Worm (Caenorhabditis elegans) whole organism, mixed stage, embryonic: ENCODE data around the gene T27E4.5.

Source experiments
- bed-3 ChIP-seq: fragments of 200-800 bp; sonication (Bioruptor generic); optimal IDR thresholded peaks from 3 replicates; lab custom pipeline; 2018; ENCODE audit warnings: mild to moderate bottlenecking, missing genetic modification characterization, moderate library complexity, missing compliant biosample characterization
- ceh-39 ChIP-seq: fragments of 150-350 bp; optimal IDR thresholded peaks from 2 replicates; lab custom pipeline; 2014; ENCODE audit warnings: missing biosample characterization, missing genetic modification characterization
- ceh-43 ChIP-seq: fragments of 200-800 bp; sonication (Bioruptor generic); optimal IDR thresholded peaks from 2 replicates; lab custom pipeline; 2018; ENCODE audit warnings: mild to moderate bottlenecking, missing genetic modification characterization, moderate library complexity, missing compliant biosample characterization
- ces-1 ChIP-seq: fragments of 150-350 bp; optimal IDR thresholded peaks from 2 replicates; lab custom pipeline; 2014; ENCODE audit warnings: missing biosample characterization, missing genetic modification reagents, missing genetic modification characterization
- drap-1 ChIP-seq: fragments of 200-800 bp; sonication (Bioruptor generic); optimal IDR thresholded peaks from 3 replicates; lab custom pipeline; 2018; ENCODE audit warnings: mild to moderate bottlenecking, missing genetic modification characterization, missing compliant biosample characterization
- elt-1 ChIP-seq: sonication (generic microtip); optimal IDR thresholded peaks from 2 replicates; lab custom pipeline; 2017; ENCODE audit warnings: missing genetic modification characterization, mild to moderate bottlenecking, missing compliant biosample characterization, antibody characterized with exemption, moderate library complexity, borderline replicate concordance; ENCODE audit not compliant: insufficient read depth
- elt-3 ChIP-seq: fragments of 150-350 bp; optimal IDR thresholded peaks from 2 replicates; lab custom pipeline; 2014; ENCODE audit warnings: missing biosample characterization, missing genetic modification characterization
- flh-1 ChIP-seq: fragments of 200-800 bp; sonication (Bioruptor generic); optimal IDR thresholded peaks from 2 replicates; lab custom pipeline; 2018; ENCODE audit warnings: mild to moderate bottlenecking, missing genetic modification characterization, moderate library complexity, missing compliant biosample characterization
- ham-2 ChIP-seq: fragments of 200-800 bp; sonication (Bioruptor generic); optimal IDR thresholded peaks from 2 replicates; lab custom pipeline; 2018; ENCODE audit warnings: mild to moderate bottlenecking, missing genetic modification characterization, missing compliant biosample characterization
- hlh-1 ChIP-seq: fragments of 150-350 bp; optimal IDR thresholded peaks from 2 replicates; lab custom pipeline; 2014; ENCODE audit warnings: missing biosample characterization, missing genetic modification reagents, missing genetic modification characterization
- lin-13 ChIP-seq: fragments of 150-350 bp; optimal IDR thresholded peaks from 2 replicates; lab custom pipeline; 2014; ENCODE audit warnings: missing biosample characterization, missing genetic modification characterization
- lin-32 ChIP-seq: fragments of 200-800 bp; sonication (Bioruptor generic); optimal IDR thresholded peaks from 2 replicates; lab custom pipeline; 2018; ENCODE audit warnings: mild to moderate bottlenecking, missing genetic modification characterization, missing compliant biosample characterization
- lsy-2 ChIP-seq: fragments of 150-350 bp; optimal IDR thresholded peaks from 2 replicates; lab custom pipeline; 2014; ENCODE audit warnings: missing biosample characterization, missing genetic modification characterization
- mep-1 ChIP-seq: fragments of 150-350 bp; optimal IDR thresholded peaks from 2 replicates; lab custom pipeline; 2017; ENCODE audit warnings: missing biosample characterization, missing genetic modification reagents, missing genetic modification characterization, inconsistent platforms
- mls-2 ChIP-seq: sonication (generic microtip); optimal IDR thresholded peaks from 2 replicates; lab custom pipeline; 2016; ENCODE audit warnings: mild to moderate bottlenecking, missing genetic modification characterization, moderate library complexity, missing compliant biosample characterization
- nhr-2 ChIP-seq: fragments of 150-350 bp; optimal IDR thresholded peaks from 2 replicates; lab custom pipeline; 2014; ENCODE audit warnings: missing biosample characterization, missing genetic modification characterization
- nhr-237 ChIP-seq: fragments of 150-350 bp; optimal IDR thresholded peaks from 2 replicates; lab custom pipeline; 2014; ENCODE audit warnings: missing biosample characterization, missing genetic modification characterization
- nhr-28 ChIP-seq: fragments of 150-350 bp; optimal IDR thresholded peaks from 2 replicates; lab custom pipeline; 2014; ENCODE audit warnings: missing biosample characterization, missing genetic modification characterization
- nhr-76 ChIP-seq: sonication (generic microtip); optimal IDR thresholded peaks from 2 replicates; lab custom pipeline; 2017; ENCODE audit warnings: missing biosample characterization, missing genetic modification characterization
- pha-4 ChIP-seq: fragments of 150-350 bp; optimal IDR thresholded peaks from 2 replicates; lab custom pipeline; 2018; ENCODE audit warnings: missing biosample characterization, missing genetic modification reagents, missing genetic modification characterization
- sem-2 ChIP-seq: fragments of 200-800 bp; sonication (Bioruptor generic); optimal IDR thresholded peaks from 2 replicates; lab custom pipeline; 2018; ENCODE audit warnings: mild to moderate bottlenecking, missing genetic modification characterization, missing compliant biosample characterization
- snpc-4 ChIP-seq: fragments of 150-350 bp; optimal IDR thresholded peaks from 2 replicates; lab custom pipeline; 2014; ENCODE audit warnings: missing biosample characterization, missing genetic modification characterization
- sptf-1 ChIP-seq: sonication (generic microtip); optimal IDR thresholded peaks from 2 replicates; lab custom pipeline; 2017; ENCODE audit warnings: mild to moderate bottlenecking, missing genetic modification characterization, moderate library complexity, missing compliant biosample characterization
- tbx-8 ChIP-seq: fragments of 200-800 bp; sonication (Bioruptor generic); optimal IDR thresholded peaks from 2 replicates; lab custom pipeline; 2018; ENCODE audit warnings: mild to moderate bottlenecking, missing genetic modification characterization, moderate library complexity, missing compliant biosample characterization
- unc-120 ChIP-seq: sonication (generic microtip); optimal IDR thresholded peaks from 2 replicates; lab custom pipeline; 2017; ENCODE audit warnings: missing genetic modification characterization, missing compliant biosample characterization; ENCODE audit not compliant: poor library complexity, severe bottlenecking
- unc-62 ChIP-seq: fragments of 150-350 bp; optimal IDR thresholded peaks from 2 replicates; lab custom pipeline; 2014; ENCODE audit warnings: missing biosample characterization, missing genetic modification reagents, missing genetic modification characterization
- zip-8 ChIP-seq: fragments of 150-350 bp; optimal IDR thresholded peaks from 2 replicates; lab custom pipeline; 2014; ENCODE audit warnings: missing biosample characterization, missing genetic modification characterization

T27E4.5 gene

DNA sequence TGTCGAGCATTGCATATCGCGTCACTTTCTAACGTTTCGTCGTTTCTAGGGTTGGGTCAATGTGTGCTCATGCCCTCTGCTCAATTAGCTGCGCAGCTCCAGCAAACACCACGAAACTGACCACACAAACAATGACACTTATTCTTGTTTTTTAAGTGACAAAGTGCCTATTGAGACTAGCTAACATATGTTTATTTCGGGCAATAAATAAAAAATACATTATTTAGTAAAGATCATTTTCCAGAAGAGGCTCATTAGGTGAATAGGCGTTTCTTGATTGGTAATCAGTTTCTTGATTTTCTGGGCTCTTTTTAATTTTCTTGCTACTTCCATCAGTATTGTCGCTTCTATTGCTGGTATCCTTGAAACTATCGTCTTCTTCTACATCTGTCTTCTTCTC, at the start of gene T27E4.5:
Gene T27E4.5 (minus strand): TSS at position 101 of the 400 bp plus-strand sequence.
- TF ChIP-seq snpc-4 (tag; lab: Kevin White, UChicago) (no peak), nhr-76 (tag; lab: Kevin White, UChicago) (no peak), bed-3 (GFP tag; lab: Kevin White, UChicago) (no peak), unc-120 (no peak), ceh-43 (no peak), mep-1 (no peak), tbx-8 (GFP tag; lab: Kevin White, UChicago) (no peak), ceh-39 (tag; lab: Kevin White, UChicago) (no peak), hlh-1 (tag; lab: Kevin White, UChicago) (no peak)
- TF ChIP-seq, all 35 proteins: peak for 0

DNA sequence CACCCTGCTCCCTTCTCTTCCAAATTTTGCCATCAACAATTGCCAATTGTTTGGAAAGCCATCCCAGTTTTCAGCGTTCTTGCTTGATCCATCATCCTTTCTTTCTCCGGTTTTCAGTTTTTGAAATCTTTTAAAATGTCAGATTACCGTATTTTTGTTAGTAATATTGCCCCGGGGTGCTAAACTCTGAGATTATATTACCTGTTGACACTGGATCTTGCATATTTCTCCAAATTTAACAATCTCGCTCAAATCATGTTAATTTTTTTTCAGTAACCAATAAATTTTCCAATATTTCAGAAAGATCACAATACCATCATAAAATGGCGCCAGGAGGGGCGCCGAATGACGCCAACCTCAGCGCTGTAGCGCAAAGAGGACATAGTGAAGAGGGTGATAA, 42.9 kb upstream of the T27E4.5 start, which contains the start of gene F21C10.7:
Gene F21C10.7 (plus strand): TSS at position 301 of the 400 bp plus-strand sequence.
- no peak for TF ChIP-seq bed-3 (GFP tag; lab: Kevin White, UChicago)
- no peak for TF ChIP-seq snpc-4 (tag; lab: Kevin White, UChicago)
- no peak for TF ChIP-seq flh-1
- TF ChIP-seq tbx-8 (GFP tag; lab: Kevin White, UChicago) = no peak
- TF ChIP-seq mep-1 = no peak
- no peak for TF ChIP-seq nhr-76 (tag; lab: Kevin White, UChicago)
- TF ChIP-seq lsy-2 (tag; lab: Kevin White, UChicago) = no peak
- TF ChIP-seq zip-8 = no peak
- TF ChIP-seq drap-1 (GFP tag; lab: Kevin White, UChicago) = no peak
- TF ChIP-seq nhr-2 (tag; lab: Kevin White, UChicago) = no peak
- TF ChIP-seq sem-2 (GFP tag; lab: Kevin White, UChicago) = no peak

DNA sequence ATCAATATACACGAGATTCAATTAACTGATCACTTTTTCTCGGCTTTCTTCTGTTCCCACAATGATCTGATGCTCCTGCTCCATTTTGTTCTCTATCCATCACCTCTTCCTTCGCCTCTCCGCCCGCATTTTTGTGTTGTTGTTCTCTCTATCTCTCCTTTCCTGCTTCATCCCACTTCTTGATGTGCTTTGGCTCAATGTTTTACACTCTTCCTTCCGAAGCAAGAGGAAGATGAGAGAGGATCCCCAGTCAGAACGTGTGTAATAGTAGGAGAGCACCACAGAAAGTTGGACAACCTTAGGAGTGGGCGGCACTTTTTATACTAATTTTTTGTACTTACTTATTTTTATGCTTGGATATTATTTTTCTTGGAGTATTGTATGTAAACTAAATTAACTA, 42.4 kb upstream of the T27E4.5 start:
- TF ChIP-seq hlh-1 (tag; lab: Kevin White, UChicago) (peak; percentile 43), ham-2 (GFP tag; lab: Kevin White, UChicago) (no peak), unc-120 (peak; percentile 97), pha-4 (no peak), flh-1 (no peak), nhr-76 (tag; lab: Kevin White, UChicago) (no peak)

DNA sequence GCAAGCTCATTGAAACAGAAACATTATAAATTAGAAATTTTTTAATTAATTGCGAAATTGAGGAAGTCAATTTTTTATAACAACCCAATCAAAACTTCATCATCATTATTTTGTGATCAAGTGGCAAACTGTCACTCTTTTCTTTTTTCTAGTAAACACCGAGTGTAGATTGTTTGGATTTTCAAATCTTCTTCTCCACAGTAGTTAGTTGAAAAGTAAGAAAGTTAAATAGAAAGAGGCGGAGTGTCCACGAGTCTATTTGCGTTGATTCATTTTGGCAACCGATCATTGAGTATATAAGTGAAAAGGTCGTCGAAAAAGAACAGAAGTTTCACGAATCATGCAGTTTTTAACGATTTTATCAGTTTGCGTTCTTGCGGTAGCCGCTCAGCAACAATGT, 39.7 kb upstream of the T27E4.5 start, which contains the start of gene pqn-31:
Gene pqn-31 (plus strand): TSS at position 301 of the 400 bp plus-strand sequence.
- TF ChIP-seq elt-3 (tag; lab: Kevin White, UChicago) (no peak), bed-3 (GFP tag; lab: Kevin White, UChicago) (no peak)

DNA sequence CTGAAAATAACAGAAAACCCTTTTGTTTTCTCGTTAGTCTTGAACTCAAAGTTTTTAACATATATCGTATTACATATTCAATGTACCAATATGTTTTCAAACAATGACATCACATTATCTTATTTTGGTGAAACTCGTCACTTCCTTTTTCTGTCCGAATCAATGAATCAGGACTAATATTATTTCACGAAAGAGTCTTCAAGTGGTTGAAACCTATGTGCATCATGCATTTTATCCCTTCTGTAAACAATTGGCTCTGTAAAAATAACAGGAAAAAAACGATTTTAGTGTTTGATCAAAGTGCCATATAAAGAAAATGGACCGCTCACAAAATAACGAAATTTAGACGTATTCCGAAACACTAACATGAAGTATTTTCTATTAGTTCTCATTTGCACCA, 38.6 kb upstream of the T27E4.5 start, which contains the start of gene F21C10.18:
Gene F21C10.18 (plus strand): TSS at position 301 of the 400 bp plus-strand sequence.
- TF ChIP-seq nhr-28 (tag; lab: Kevin White, UChicago) (no peak), lin-13 (tag; lab: Kevin White, UChicago) (no peak), pha-4 (no peak), flh-1 (no peak), elt-1 (tag; lab: Kevin White, UChicago) (no peak), mls-2 (tag; lab: Kevin White, UChicago) (no peak)

DNA sequence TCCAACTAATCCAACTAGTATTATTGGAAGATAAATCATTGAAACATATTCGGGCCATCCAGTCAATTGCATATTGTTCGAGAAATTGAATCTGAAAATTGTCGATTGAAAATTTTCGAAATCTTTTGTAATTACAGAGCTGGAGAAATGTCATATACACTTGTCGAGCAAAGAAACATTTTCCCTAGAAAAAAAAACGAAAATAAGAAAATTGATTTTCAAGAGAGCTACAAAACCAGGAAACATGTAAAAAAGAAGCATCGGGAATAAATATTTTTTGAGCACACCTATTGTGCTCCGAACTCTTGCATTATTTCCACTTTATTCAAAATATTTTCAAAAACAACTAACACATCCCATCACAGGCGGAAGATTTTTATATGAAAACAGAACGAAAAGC, 31.5 kb upstream of the T27E4.5 start, which contains the start of gene frpr-6:
Gene frpr-6 (minus strand): TSS at position 101 of the 400 bp plus-strand sequence.
- TF ChIP-seq snpc-4 (tag; lab: Kevin White, UChicago) (no peak), ham-2 (GFP tag; lab: Kevin White, UChicago) (no peak), drap-1 (GFP tag; lab: Kevin White, UChicago) (no peak), ces-1 (GFP tag; lab: Kevin White, UChicago) (no peak), lin-13 (tag; lab: Kevin White, UChicago) (no peak), zip-8 (no peak), unc-62 (GFP tag; lab: Kevin White, UChicago) (no peak), lin-32 (GFP tag; lab: Kevin White, UChicago) (no peak), mep-1 (no peak), ceh-39 (tag; lab: Kevin White, UChicago) (no peak), pha-4 (no peak), ceh-43 (no peak), sptf-1 (no peak), nhr-28 (tag; lab: Kevin White, UChicago) (no peak), unc-120 (no peak), nhr-237 (tag; lab: Kevin White, UChicago) (no peak)
- TF ChIP-seq, all 35 proteins: peak for 0
